Fruit fly (Drosophila melanogaster) whole organism, embryonic: ENCODE measurements around the gene CG10232.
A peak's percentile ranks its signal among the peaks of the same experiment; 100 is the strongest.

Experiments
- ATbp ChIP-seq: fragments of 200-800 bp; sonication (Bioruptor generic); optimal IDR thresholded peaks from 2 replicates; lab custom pipeline; 2017; ENCODE audit warnings: missing biosample characterization, mild to moderate bottlenecking, missing genetic modification characterization, missing genetic modification reagents
- Atf-2 ChIP-seq: fragments of 200-800 bp; sonication (Bioruptor generic); optimal IDR thresholded peaks from 2 replicates; lab custom pipeline; 2016; ENCODE audit warnings: missing biosample characterization, missing genetic modification characterization
- CG10267 ChIP-seq: fragments of 200-800 bp; sonication (Bioruptor generic); optimal IDR thresholded peaks from 2 replicates; lab custom pipeline; 2018; ENCODE audit warnings: missing biosample characterization, mild to moderate bottlenecking, missing genetic modification characterization, moderate library complexity
- CG10321 ChIP-seq: fragments of 200-800 bp; sonication (Bioruptor generic); IDR thresholded peaks from 2 replicates; pipeline ENCODE4 v1.3.6; 2022; ENCODE audit warnings: missing biosample characterization, missing genetic modification characterization
- CG11456 ChIP-seq: fragments of 200-800 bp; sonication (Bioruptor generic); IDR thresholded peaks from 3 replicates; pipeline ENCODE4 v1.3.6; 2022; ENCODE audit warnings: missing biosample characterization, missing genetic modification characterization
- CG13123 ChIP-seq: fragments of 200-800 bp; sonication (Bioruptor generic); optimal IDR thresholded peaks from 2 replicates; lab custom pipeline; 2016; ENCODE audit warnings: missing biosample characterization, missing genetic modification characterization
- CG13894 ChIP-seq: fragments of 200-800 bp; sonication (Bioruptor generic); optimal IDR thresholded peaks from 3 replicates; lab custom pipeline; 2018; ENCODE audit warnings: missing biosample characterization, mild to moderate bottlenecking, missing genetic modification characterization, moderate library complexity
- CG14965 ChIP-seq: fragments of 200-800 bp; sonication (Bioruptor generic); optimal IDR thresholded peaks from 2 replicates; lab custom pipeline; 2016; ENCODE audit warnings: missing biosample characterization, missing genetic modification characterization, borderline replicate concordance
- CG1529 ChIP-seq: fragments of 200-800 bp; sonication (Bioruptor generic); optimal IDR thresholded peaks from 3 replicates; lab custom pipeline; 2018; ENCODE audit warnings: missing biosample characterization, missing genetic modification characterization
- CG15479 ChIP-seq: fragments of 200-800 bp; sonication (Bioruptor generic); optimal IDR thresholded peaks from 3 replicates; lab custom pipeline; 2019; ENCODE audit warnings: missing biosample characterization, mild to moderate bottlenecking, missing genetic modification characterization, moderate library complexity
- CG15601 ChIP-seq: fragments of 200-800 bp; sonication (Bioruptor generic); optimal IDR thresholded peaks from 3 replicates; lab custom pipeline; 2019; ENCODE audit warnings: missing biosample characterization, mild to moderate bottlenecking, missing genetic modification characterization, moderate library complexity
- CG15696 ChIP-seq: fragments of 200-800 bp; sonication (Bioruptor generic); optimal IDR thresholded peaks from 2 replicates; lab custom pipeline; 2019; ENCODE audit warnings: missing biosample characterization, mild to moderate bottlenecking, missing genetic modification characterization, moderate library complexity
- CG16779 ChIP-seq: fragments of 200-800 bp; sonication (Bioruptor generic); IDR thresholded peaks from 2 replicates; pipeline ENCODE4 v1.3.6; 2022; ENCODE audit warnings: missing biosample characterization, missing genetic modification characterization
- CG16815 ChIP-seq: fragments of 200-800 bp; sonication (Bioruptor generic); optimal IDR thresholded peaks from 3 replicates; lab custom pipeline; 2017; ENCODE audit warnings: missing biosample characterization, mild to moderate bottlenecking, missing genetic modification characterization
- CG18011 ChIP-seq: fragments of 200-800 bp; sonication (Bioruptor generic); optimal IDR thresholded peaks from 2 replicates; lab custom pipeline; 2017; ENCODE audit warnings: missing biosample characterization, missing genetic modification characterization, mild to moderate bottlenecking, moderate library complexity, missing genotype
- CG30403 ChIP-seq: fragments of 200-800 bp; sonication (Bioruptor generic); optimal IDR thresholded peaks from 3 replicates; lab custom pipeline; 2016; ENCODE audit warnings: missing biosample characterization, missing genetic modification characterization
- CG33557 ChIP-seq: fragments of 200-800 bp; sonication (Bioruptor generic); optimal IDR thresholded peaks from 2 replicates; lab custom pipeline; 2019; ENCODE audit warnings: missing biosample characterization, mild to moderate bottlenecking, missing genetic modification characterization, moderate library complexity
- CG3838 ChIP-seq: fragments of 200-800 bp; sonication (Bioruptor generic); optimal IDR thresholded peaks from 3 replicates; lab custom pipeline; 2016; ENCODE audit warnings: missing biosample characterization, missing genetic modification characterization
- CG4360 ChIP-seq: fragments of 200-800 bp; sonication (Bioruptor generic); IDR thresholded peaks from 2 replicates; pipeline ENCODE4 v1.3.6; 2022; ENCODE audit warnings: missing biosample characterization, missing genetic modification characterization
- CG7963 ChIP-seq: fragments of 200-800 bp; sonication (Bioruptor generic); IDR thresholded peaks from 3 replicates; pipeline ENCODE4 v1.3.6; 2022; ENCODE audit warnings: missing biosample characterization, missing genetic modification characterization; ENCODE audit not compliant: partially characterized antibody
- CG8089 ChIP-seq: fragments of 200-800 bp; sonication (Bioruptor generic); optimal IDR thresholded peaks from 3 replicates; lab custom pipeline; 2016; ENCODE audit warnings: missing biosample characterization, missing genetic modification characterization
- CG8290 ChIP-seq, 3 experiments: fragments of 200-800 bp; sonication (Bioruptor generic); optimal IDR thresholded peaks; 2 replicates each; lab custom pipeline; 2016 to 2019; ENCODE audit warnings: missing biosample characterization in 3 of 3, missing genetic modification characterization in 3 of 3, mild to moderate bottlenecking in 2 of 3, moderate library complexity in 1 of 3
- CrebB ChIP-seq: fragments of 200-800 bp; sonication (Bioruptor generic); optimal IDR thresholded peaks from 3 replicates; lab custom pipeline; 2018; ENCODE audit warnings: missing biosample characterization, mild to moderate bottlenecking, missing genetic modification characterization
- Eip74EF ChIP-seq, 2 experiments: fragments of 200-800 bp in 1 of 2; fragments of >200 bp in 1 of 2; sonication (Bioruptor generic) in 1 of 2; optimal IDR thresholded peaks; 2 replicates each; lab custom pipeline; 2017 to 2019; ENCODE audit warnings: missing biosample characterization in 2 of 2, missing genetic modification characterization in 2 of 2, mild to moderate bottlenecking in 1 of 2, moderate library complexity in 1 of 2
- Hand ChIP-seq: fragments of 200-800 bp; sonication (Bioruptor generic); optimal IDR thresholded peaks from 2 replicates; lab custom pipeline; 2017; ENCODE audit warnings: mild to moderate bottlenecking, missing biosample characterization, missing genetic modification reagents, missing genetic modification characterization
- HmgD ChIP-seq: fragments of 200-800 bp; sonication (Bioruptor generic); optimal IDR thresholded peaks from 3 replicates; lab custom pipeline; 2016; ENCODE audit warnings: missing biosample characterization, missing genetic modification characterization
- NfI ChIP-seq: fragments of 200-800 bp; sonication (Bioruptor generic); optimal IDR thresholded peaks from 3 replicates; lab custom pipeline; 2018; ENCODE audit warnings: missing biosample characterization, mild to moderate bottlenecking, missing genetic modification characterization, moderate library complexity
- Oaz ChIP-seq: fragments of 200-800 bp; sonication (Bioruptor generic); IDR thresholded peaks from 2 replicates; pipeline ENCODE4 v1.3.6; 2022; ENCODE audit warnings: missing biosample characterization, missing genetic modification characterization
- Side ChIP-seq: fragments of 200-800 bp; sonication (Bioruptor generic); optimal IDR thresholded peaks from 2 replicates; lab custom pipeline; 2016; ENCODE audit warnings: missing biosample characterization, missing genetic modification characterization
- ab ChIP-seq: fragments of 200-800 bp; sonication (Bioruptor generic); optimal IDR thresholded peaks from 2 replicates; lab custom pipeline; 2016; ENCODE audit warnings: missing biosample characterization, missing genetic modification characterization
- ara ChIP-seq: fragments of 200-800 bp; sonication (Bioruptor generic); IDR thresholded peaks from 2 replicates; pipeline ENCODE4 v1.3.6; 2022; ENCODE audit warnings: missing biosample characterization, missing genetic modification characterization
- bcd ChIP-seq: fragments of 200-800 bp; sonication (Bioruptor generic); optimal IDR thresholded peaks from 2 replicates; lab custom pipeline; 2017; ENCODE audit warnings: missing biosample characterization, mild to moderate bottlenecking, missing genetic modification characterization
- btn ChIP-seq: fragments of 200-800 bp; sonication (Bioruptor generic); optimal IDR thresholded peaks from 2 replicates; lab custom pipeline; 2016; ENCODE audit warnings: missing biosample characterization, missing genetic modification characterization
- dan ChIP-seq: fragments of 200-800 bp; sonication (Bioruptor generic); IDR thresholded peaks from 2 replicates; pipeline ENCODE4 v1.3.6; 2022; ENCODE audit warnings: missing biosample characterization, missing genetic modification characterization
- dimm ChIP-seq: fragments of 200-800 bp; sonication (Bioruptor generic); IDR thresholded peaks from 2 replicates; pipeline ENCODE4 v1.3.6; 2022; ENCODE audit warnings: missing biosample characterization, missing genetic modification characterization
- disco-r ChIP-seq: fragments of 200-800 bp; sonication (Bioruptor generic); optimal IDR thresholded peaks from 2 replicates; lab custom pipeline; 2016; ENCODE audit warnings: missing biosample characterization, missing genetic modification characterization
- dmrt11E ChIP-seq: fragments of 200-800 bp; sonication (Bioruptor generic); optimal IDR thresholded peaks from 3 replicates; lab custom pipeline; 2018; ENCODE audit warnings: missing biosample characterization, mild to moderate bottlenecking, missing genetic modification characterization, moderate library complexity
- dpn ChIP-seq, 2 experiments: fragments of 200-800 bp; sonication (Bioruptor generic); optimal IDR thresholded peaks; 3 replicates each; lab custom pipeline; 2016; ENCODE audit warnings: missing biosample characterization in 2 of 2, missing genetic modification characterization in 2 of 2
- dysf ChIP-seq: fragments of 200-800 bp; sonication (Bioruptor generic); IDR thresholded peaks from 3 replicates; pipeline ENCODE4 v1.3.6; 2022; ENCODE audit warnings: missing biosample characterization, missing genetic modification characterization
- ewg ChIP-seq: fragments of 200-800 bp; sonication (Bioruptor generic); optimal IDR thresholded peaks from 3 replicates; lab custom pipeline; 2017; ENCODE audit warnings: mild to moderate bottlenecking, missing biosample characterization, missing genetic modification reagents, missing genetic modification characterization
- fd96Cb ChIP-seq: fragments of 200-800 bp; sonication (Bioruptor generic); optimal IDR thresholded peaks from 2 replicates; lab custom pipeline; 2018; ENCODE audit warnings: missing biosample characterization, mild to moderate bottlenecking, missing genetic modification characterization, moderate library complexity
- fu2 ChIP-seq: fragments of 200-800 bp; sonication (Bioruptor generic); optimal IDR thresholded peaks from 2 replicates; lab custom pipeline; 2016; ENCODE audit warnings: missing biosample characterization, missing genetic modification characterization
- gsb-n ChIP-seq: fragments of 200-800 bp; sonication (Bioruptor generic); optimal IDR thresholded peaks from 3 replicates; lab custom pipeline; 2018; ENCODE audit warnings: missing biosample characterization, mild to moderate bottlenecking, missing genetic modification characterization
- lab ChIP-seq: fragments of 200-800 bp; sonication (Bioruptor generic); optimal IDR thresholded peaks from 3 replicates; lab custom pipeline; 2017; ENCODE audit warnings: missing biosample characterization, missing genetic modification characterization, mild to moderate bottlenecking, moderate library complexity, missing genetic modification reagents
- seq ChIP-seq: fragments of 200-800 bp; sonication (Bioruptor generic); IDR thresholded peaks from 2 replicates; pipeline ENCODE4 v1.3.6; 2022; ENCODE audit warnings: missing biosample characterization, missing genetic modification characterization
- so ChIP-seq: fragments of 200-800 bp; sonication (Bioruptor generic); IDR thresholded peaks from 3 replicates; pipeline ENCODE4 v1.3.6; 2022; ENCODE audit warnings: missing biosample characterization, missing genetic modification characterization
- sug ChIP-seq: fragments of 200-800 bp; optimal IDR thresholded peaks from 2 replicates; lab custom pipeline; 2019; ENCODE audit warnings: missing biosample characterization, mild to moderate bottlenecking, missing genetic modification characterization, moderate library complexity
- tin ChIP-seq: fragments of 200-800 bp; sonication (Bioruptor generic); optimal IDR thresholded peaks from 3 replicates; lab custom pipeline; 2016; ENCODE audit warnings: missing biosample characterization, missing genetic modification characterization
- z ChIP-seq: fragments of 200-800 bp; sonication (Bioruptor generic); IDR thresholded peaks from 3 replicates; pipeline ENCODE4 v1.3.6; 2022; ENCODE audit warnings: missing biosample characterization, missing genetic modification characterization

The CG10232 gene

dm6 chr3R:23713901-23714300, 7.5 kb downstream of the CG10232 start (continued):
- TF ChIP-seq dpn (GFP tag; optimal IDR thresholded peaks at IDR 0.05; lab: Kevin White, UChicago) (peak; percentile 47 to 65), ewg (peak; percentile 36), seq (0 out of 2 replicates have a peak, but pooled peaks have one; percentile 48), CG11456 (GFP tag; lab: Robert Waterston, UW) (no peak), so (GFP tag; lab: Robert Waterston, UW) (peak; percentile 80; the same call in 2 of the 3 replicates), CG30403 (GFP tag; lab: Kevin White, UChicago) (peak; percentile 70), ara (GFP tag; lab: Robert Waterston, UW) (peak; percentile 75), Hand (no peak), Side (GFP tag; lab: Kevin White, UChicago) (peak; percentile 56), CG10321 (GFP tag; lab: Robert Waterston, UW) (no peak), CG15479 (no peak), CG13894 (tag; lab: Kevin White, UChicago) (no peak), CG16815 (GFP tag; lab: Kevin White, UChicago) (peak; percentile 47), btn (GFP tag; lab: Kevin White, UChicago) (peak; percentile 26), CG7963 (no peak), gsb-n (tag; lab: Kevin White, UChicago) (peak; percentile 69), CG1529 (GFP tag; lab: Kevin White, UChicago) (peak; percentile 51), dimm (0 out of 2 replicates have a peak, but pooled peaks have one; percentile 12), ab (peak; percentile 13), bcd (GFP tag; lab: Kevin White, UChicago) (peak; percentile 47), Eip74EF (GFP tag; optimal IDR thresholded peaks at IDR 0.05; lab: Kevin White, UChicago) (peak in 1 of 2 experiments; percentile 48), tin (GFP tag; lab: Kevin White, UChicago) (peak; percentile 71), CrebB (tag; lab: Kevin White, UChicago) (no peak), HmgD (GFP tag; lab: Kevin White, UChicago) (no peak), lab (GFP tag; lab: Kevin White, UChicago) (peak; percentile 64), CG16779 (no peak), CG8290 (GFP tag; optimal IDR thresholded peaks at IDR 0.05; lab: Kevin White, UChicago) (peak; percentile 15), CG8290 (tag; optimal IDR thresholded peaks at IDR 0.05; lab: Kevin White, UChicago) (peak in 1 of 2 experiments; percentile 59), CG18011 (GFP tag; lab: Kevin White, UChicago) (no peak), disco-r (peak; percentile 0), CG10267 (tag; lab: Kevin White, UChicago) (peak; percentile 55), CG4360 (GFP tag; lab: Robert Waterston, UW) (peak; percentile 28; the same call in 1 of the 2 replicates), NfI (GFP tag; lab: Kevin White, UChicago) (peak; percentile 45), sug (tag; lab: Kevin White, UChicago) (peak; percentile 5), fd96Cb (tag; lab: Kevin White, UChicago) (peak; percentile 72), fu2 (peak; percentile 7), z (no peak), CG13123 (peak; percentile 34), Atf-2 (GFP tag; lab: Kevin White, UChicago) (peak; percentile 50), CG15696 (tag; lab: Kevin White, UChicago) (peak; percentile 75), CG33557 (peak; percentile 33), CG15601 (tag; lab: Kevin White, UChicago) (peak; percentile 48), dan (GFP tag; lab: Robert Waterston, UW) (no peak), CG14965 (no peak), dysf (GFP tag; lab: Robert Waterston, UW) (peak; percentile 59; the same call in 1 of the 3 replicates), ATbp (GFP tag; lab: Kevin White, UChicago) (peak; percentile 59), CG3838 (GFP tag; lab: Kevin White, UChicago) (peak; percentile 26), Oaz (GFP tag; lab: Robert Waterston, UW) (peak; percentile 54), CG8089 (GFP tag; lab: Kevin White, UChicago) (peak; percentile 16), dmrt11E (tag; lab: Kevin White, UChicago) (peak; percentile 80)
